Worm (Caenorhabditis elegans) whole organism, young adult: ENCODE results near the gene C36C9.12.

Source experiments
- Y53F4B.3 ChIP-seq: fragments of 200-800 bp; sonication (Bioruptor generic); IDR thresholded peaks from 2 replicates; pipeline ENCODE4 v1.3.6; 2022; ENCODE audit warnings: missing genetic modification reagents, missing genetic modification characterization, missing compliant biosample characterization
- Y95B8A.8 ChIP-seq: fragments of 200-800 bp; sonication (Bioruptor generic); IDR thresholded peaks from 2 replicates; pipeline ENCODE4 v1.3.6; 2022; ENCODE audit warnings: missing genetic modification reagents, missing genetic modification characterization, missing compliant biosample characterization
- ZK185.1 ChIP-seq: sonication (generic microtip); optimal IDR thresholded peaks from 2 replicates; lab custom pipeline; 2016; ENCODE audit warnings: mild to moderate bottlenecking, missing genetic modification characterization, missing compliant biosample characterization; ENCODE audit not compliant: poor library complexity, severe bottlenecking
- ets-4 ChIP-seq: fragments of 200-800 bp; sonication (Bioruptor generic); optimal IDR thresholded peaks from 2 replicates; lab custom pipeline; 2018; ENCODE audit warnings: mild to moderate bottlenecking, missing genetic modification characterization, missing compliant biosample characterization
- pha-4 ChIP-seq: fragments of 150-350 bp; sonication (generic microtip); optimal IDR thresholded peaks from 2 replicates; lab custom pipeline; 2014; ENCODE audit warnings: missing biosample characterization, missing genetic modification reagents, missing genetic modification characterization
- unc-62 ChIP-seq: fragments of 150-350 bp; optimal IDR thresholded peaks from 2 replicates; lab custom pipeline; 2014; ENCODE audit warnings: missing biosample characterization, missing genetic modification reagents, missing genetic modification characterization

- TF ChIP-seq Y95B8A.8 (GFP tag; lab: Robert Waterston, UW) = no peak
- no peak for TF ChIP-seq unc-62 (GFP tag; lab: Kevin White, UChicago)
- no peak for TF ChIP-seq pha-4 (tag; lab: Kevin White, UChicago)
- no peak for TF ChIP-seq ZK185.1 (tag; lab: Kevin White, UChicago)
- TF ChIP-seq Y53F4B.3 = no peak
- TF ChIP-seq ets-4 (GFP tag; lab: Kevin White, UChicago) = no peak
Measured at ce11 chrX:1667056-1667455, 22.8 kb downstream of the C36C9.12 start.
